Worm (Caenorhabditis elegans): ENCODE measurements around the gene math-1.

ce11 chrII:2058985-2059384, 12.5 kb upstream of the math-1 start, which contains the start of gene F07E5.5:
- TF ChIP-seq ama-1 (optimal IDR thresholded peaks at IDR 0.05) (no peak), gmeb-1 (tag; optimal IDR thresholded peaks at IDR 0.05) (peak; percentile 56), unc-39 (tag; optimal IDR thresholded peaks at IDR 0.05) (no peak), lin-39 (tag; optimal IDR thresholded peaks at IDR 0.05) (no peak), sma-3 (GFP tag; optimal IDR thresholded peaks at IDR 0.05) (peak; percentile 37), mdl-1 (tag; optimal IDR thresholded peaks at IDR 0.05) (no peak), nhr-237 (tag; optimal IDR thresholded peaks at IDR 0.05) (no peak), ceh-82 (tag; optimal IDR thresholded peaks at IDR 0.05) (no peak), mab-5 (tag; optimal IDR thresholded peaks at IDR 0.05) (no peak)
